Fruit fly (Drosophila melanogaster): ENCODE measurements around the gene CG43965.
A peak's percentile ranks its signal among the peaks of the same experiment; 100 is the strongest.

Gene CG43965

dm6 chr3L:8763794-8764193 is 38.2 kb upstream of the CG43965 start:
- no peak for TF ChIP-seq Vsx2 (GFP tag; optimal IDR thresholded peaks at IDR 0.05; ENCODE audit: partially characterized antibody)
- TF ChIP-seq CG9705 (GFP tag; optimal IDR thresholded peaks at IDR 0.05), result no peak
- no peak for TF ChIP-seq Mio (GFP tag; optimal IDR thresholded peaks at IDR 0.05)
- TF ChIP-seq foxo (GFP tag; optimal IDR thresholded peaks at IDR 0.05), result no peak
- TF ChIP-seq pan (optimal IDR thresholded peaks at IDR 0.05), result peak; percentile 42
- TF ChIP-seq OdsH (GFP tag; optimal IDR thresholded peaks at IDR 0.05), result no peak
- TF ChIP-seq Hnf4 (GFP tag; optimal IDR thresholded peaks at IDR 0.05), result no peak
- TF ChIP-seq GATAd (GFP tag; optimal IDR thresholded peaks at IDR 0.05), result no peak
- no peak for TF ChIP-seq brk (GFP tag; optimal IDR thresholded peaks at IDR 0.05)
- no peak for TF ChIP-seq Sp1 (GFP tag; optimal IDR thresholded peaks at IDR 0.05)
- TF ChIP-seq Hr78 (GFP tag; optimal IDR thresholded peaks at IDR 0.05), result no peak
- TF ChIP-seq jim (GFP tag; optimal IDR thresholded peaks at IDR 0.05), result no peak
- peak; percentile 29 for TF ChIP-seq ey (GFP tag; optimal IDR thresholded peaks at IDR 0.05)
- TF ChIP-seq dsf (GFP tag; optimal IDR thresholded peaks at IDR 0.05; ENCODE audit: borderline replicate concordance), result no peak
- no peak for TF ChIP-seq dmrt93B (GFP tag; optimal IDR thresholded peaks at IDR 0.05)
- TF ChIP-seq fru (GFP tag; optimal IDR thresholded peaks at IDR 0.05), result no peak
- TF ChIP-seq usp (GFP tag; optimal IDR thresholded peaks at IDR 0.05), result no peak
- no peak for TF ChIP-seq lola (GFP tag; optimal IDR thresholded peaks at IDR 0.05)
- TF ChIP-seq Dfd (GFP tag; optimal IDR thresholded peaks at IDR 0.05), result no peak
- peak; percentile 17 for TF ChIP-seq HLH106 (tag; optimal IDR thresholded peaks at IDR 0.05)
- TF ChIP-seq N (GFP tag; optimal IDR thresholded peaks at IDR 0.05), result no peak
- TF ChIP-seq sv (GFP tag; optimal IDR thresholded peaks at IDR 0.05), result no peak
- TF ChIP-seq h (GFP tag; optimal IDR thresholded peaks at IDR 0.05), result no peak
- TF ChIP-seq Myc (optimal IDR thresholded peaks at IDR 0.05), result no peak
- no peak for TF ChIP-seq psq (GFP tag; optimal IDR thresholded peaks at IDR 0.05)
- TF ChIP-seq Hr83 (GFP tag; optimal IDR thresholded peaks at IDR 0.05; ENCODE audit: poor library complexity, severe bottlenecking), result no peak

dm6 chr3L:8763037-8763454 is 37.5 kb upstream of the CG43965 start:
- TF ChIP-seq rgr (GFP tag; optimal IDR thresholded peaks at IDR 0.05) (peak; percentile 60), brk (GFP tag; optimal IDR thresholded peaks at IDR 0.05) (no peak), Dif (GFP tag; optimal IDR thresholded peaks at IDR 0.05; ENCODE audit: partially characterized antibody) (no peak), Hnf4 (GFP tag; optimal IDR thresholded peaks at IDR 0.05) (no peak), Abd-B (GFP tag; optimal IDR thresholded peaks at IDR 0.05) (no peak), dl (GFP tag; optimal IDR thresholded peaks at IDR 0.05; ENCODE audit: insufficient read depth in 1 of 2, partially characterized antibody in 2 of 2) (no peak), N (GFP tag; optimal IDR thresholded peaks at IDR 0.05) (no peak), OdsH (GFP tag; optimal IDR thresholded peaks at IDR 0.05) (peak; percentile 15), psq (GFP tag; optimal IDR thresholded peaks at IDR 0.05) (peak; percentile 10), CG9705 (GFP tag; optimal IDR thresholded peaks at IDR 0.05) (no peak), h (GFP tag; optimal IDR thresholded peaks at IDR 0.05) (peak; percentile 68), tai (GFP tag; optimal IDR thresholded peaks at IDR 0.05) (no peak), usp (GFP tag; optimal IDR thresholded peaks at IDR 0.05) (no peak), Sp1 (GFP tag; optimal IDR thresholded peaks at IDR 0.05) (no peak), Hr78 (GFP tag; optimal IDR thresholded peaks at IDR 0.05) (no peak), foxo (GFP tag; optimal IDR thresholded peaks at IDR 0.05) (peak in 1 of 2 experiments; percentile 41), fru (GFP tag; optimal IDR thresholded peaks at IDR 0.05) (peak; percentile 53), ey (GFP tag; optimal IDR thresholded peaks at IDR 0.05) (peak; percentile 61), dsf (GFP tag; optimal IDR thresholded peaks at IDR 0.05; ENCODE audit: borderline replicate concordance) (no peak), jim (GFP tag; optimal IDR thresholded peaks at IDR 0.05) (no peak), HLH106 (tag; optimal IDR thresholded peaks at IDR 0.05) (no peak), Vsx2 (GFP tag; optimal IDR thresholded peaks at IDR 0.05; ENCODE audit: partially characterized antibody) (no peak), sv (GFP tag; optimal IDR thresholded peaks at IDR 0.05) (no peak), dmrt93B (GFP tag; optimal IDR thresholded peaks at IDR 0.05) (no peak), sage (GFP tag; optimal IDR thresholded peaks at IDR 0.05) (no peak), GATAd (GFP tag; optimal IDR thresholded peaks at IDR 0.05) (no peak), pan (optimal IDR thresholded peaks at IDR 0.05) (no peak), Mio (GFP tag; optimal IDR thresholded peaks at IDR 0.05) (no peak), br (GFP tag; optimal IDR thresholded peaks at IDR 0.05) (peak; percentile 36), Jra (GFP tag; optimal IDR thresholded peaks at IDR 0.05) (no peak), Dfd (GFP tag; optimal IDR thresholded peaks at IDR 0.05) (no peak), woc (GFP tag; optimal IDR thresholded peaks at IDR 0.05) (no peak), CG32264 (GFP tag; optimal IDR thresholded peaks at IDR 0.05) (no peak), lola (GFP tag; optimal IDR thresholded peaks at IDR 0.05) (no peak), Hr83 (GFP tag; optimal IDR thresholded peaks at IDR 0.05; ENCODE audit: poor library complexity, severe bottlenecking) (no peak), CrebA (GFP tag; optimal IDR thresholded peaks at IDR 0.05; ENCODE audit: borderline replicate concordance) (no peak), Rel (GFP tag; optimal IDR thresholded peaks at IDR 0.05) (no peak), Rel (tag; optimal IDR thresholded peaks at IDR 0.05) (no peak), Myc (optimal IDR thresholded peaks at IDR 0.05) (no peak)
